Worm (Caenorhabditis elegans): ENCODE measurements around the gene nlp-6.
"Not testable (repeated sequence)": the region's sequence is repeated elsewhere in the genome, so short reads cannot be mapped to it uniquely, and the experiment has no call there.

nlp-6 gene

ce11 chrX:17643812-17644211 is 18.4 kb upstream of the nlp-6 start:
- TF ChIP-seq unc-62 (GFP tag; optimal IDR thresholded peaks at IDR 0.05), result no peak

ce11 chrX:17649380-17649779 is 12.9 kb upstream of the nlp-6 start, which contains the start of gene tmem-218:
TSS of gene tmem-218 (plus strand) at chrX:17649680.
- TF ChIP-seq unc-62 (GFP tag; optimal IDR thresholded peaks at IDR 0.05), result not testable (repeated sequence)

ce11 chrX:17667288-17667687 is 5.0 kb downstream of the nlp-6 start:
- no peak for TF ChIP-seq unc-62 (GFP tag; optimal IDR thresholded peaks at IDR 0.05)

- no peak for TF ChIP-seq unc-62 (GFP tag; optimal IDR thresholded peaks at IDR 0.05)
Measured at ce11 chrX:17670379-17671077, 8.3 kb downstream of the nlp-6 start, which contains the start of gene T23E7.2. TSS of gene T23E7.2 (plus strand) at chrX:17671027.

- TF ChIP-seq unc-62 (GFP tag; optimal IDR thresholded peaks at IDR 0.05), result no peak
Measured at ce11 chrX:17672256-17672655, 10.0 kb downstream of the nlp-6 start.

ce11 chrX:17674313-17674712 is 12.1 kb downstream of the nlp-6 start:
- no peak for TF ChIP-seq unc-62 (GFP tag; optimal IDR thresholded peaks at IDR 0.05)

- TF ChIP-seq unc-62 (GFP tag; optimal IDR thresholded peaks at IDR 0.05), result no peak
Measured at ce11 chrX:17675727-17676126, 13.5 kb downstream of the nlp-6 start.

- TF ChIP-seq unc-62 (GFP tag; optimal IDR thresholded peaks at IDR 0.05), result no peak
Measured at ce11 chrX:17676679-17677078, 14.4 kb downstream of the nlp-6 start.

ce11 chrX:17681534-17681933 is 19.3 kb downstream of the nlp-6 start:
- no peak for TF ChIP-seq unc-62 (GFP tag; optimal IDR thresholded peaks at IDR 0.05)

ce11 chrX:17682280-17682679 is 20.0 kb downstream of the nlp-6 start:
- TF ChIP-seq unc-62 (GFP tag; optimal IDR thresholded peaks at IDR 0.05), result no peak

ce11 chrX:17683698-17684097 is 21.5 kb downstream of the nlp-6 start:
- no peak for TF ChIP-seq unc-62 (GFP tag; optimal IDR thresholded peaks at IDR 0.05)

ce11 chrX:17684767-17685166 is 22.5 kb downstream of the nlp-6 start, which contains the start of gene T23E7.6:
TSS of gene T23E7.6 (minus strand) at chrX:17684811.
- TF ChIP-seq unc-62 (GFP tag; optimal IDR thresholded peaks at IDR 0.05), result no peak

ce11 chrX:17685959-17686358 is 23.7 kb downstream of the nlp-6 start:
- no peak for TF ChIP-seq unc-62 (GFP tag; optimal IDR thresholded peaks at IDR 0.05)

ce11 chrX:17694669-17695282 is 32.5 kb downstream of the nlp-6 start, which contains the start of gene cgt-2:
TSS of gene cgt-2 (plus strand) at chrX:17695232.
- no peak for TF ChIP-seq unc-62 (GFP tag; optimal IDR thresholded peaks at IDR 0.05)

- TF ChIP-seq unc-62 (GFP tag; optimal IDR thresholded peaks at IDR 0.05), result no peak
Measured at ce11 chrX:17702602-17703001, 40.4 kb downstream of the nlp-6 start.

ce11 chrX:17711598-17711997 is 49.4 kb downstream of the nlp-6 start, which contains the start of gene H11L12.1:
TSS of gene H11L12.1 (minus strand) at chrX:17711698.
- no peak for TF ChIP-seq unc-62 (GFP tag; optimal IDR thresholded peaks at IDR 0.05)

ce11 chrX:17714342-17715011 is 52.2 kb downstream of the nlp-6 start, which contains the start of gene cTel55X.1:
TSS of gene cTel55X.1 (plus strand) at chrX:17714961.
- TF ChIP-seq unc-62 (GFP tag; optimal IDR thresholded peaks at IDR 0.05), result no peak

Data from whole organism, dauer.